Worm (Caenorhabditis elegans): ENCODE measurements around the gene C49F5.8.

C49F5.8 gene

ce11 chrX:11982065-11982464 lies 22.1 kb downstream of the C49F5.8 start, which contains the start of gene nhr-167:
nhr-167 (minus strand) TSS chrX:11982085.
- no peak for TF ChIP-seq unc-62 (GFP tag; optimal IDR thresholded peaks at IDR 0.05)

- no peak for TF ChIP-seq unc-62 (GFP tag; optimal IDR thresholded peaks at IDR 0.05)
These were observed 23.7 kb downstream of the C49F5.8 start, which contains the start of gene C49F5.3 for ce11 chrX:11983576-11984061. C49F5.3 (minus strand) TSS chrX:11983626.

ce11 chrX:11985887-11986286 lies 25.9 kb downstream of the C49F5.8 start, which contains the start of gene C49F5.5:
C49F5.5 (plus strand) TSS chrX:11986187.
- TF ChIP-seq unc-62 (GFP tag; optimal IDR thresholded peaks at IDR 0.05) = no peak

ce11 chrX:11987900-11988364 lies 28.0 kb downstream of the C49F5.8 start, which contains the start of gene C49F5.6:
C49F5.6 (plus strand) TSS chrX:11988314.
- TF ChIP-seq unc-62 (GFP tag; optimal IDR thresholded peaks at IDR 0.05) = no peak

- TF ChIP-seq unc-62 (GFP tag; optimal IDR thresholded peaks at IDR 0.05) = no peak
These were observed 32.3 kb downstream of the C49F5.8 start for ce11 chrX:11992246-11992645.

ce11 chrX:11992778-11993177 lies 32.8 kb downstream of the C49F5.8 start:
- no peak for TF ChIP-seq unc-62 (GFP tag; optimal IDR thresholded peaks at IDR 0.05)

ce11 chrX:11993327-11993726 lies 33.4 kb downstream of the C49F5.8 start:
- TF ChIP-seq unc-62 (GFP tag; optimal IDR thresholded peaks at IDR 0.05) = no peak

ce11 chrX:11994484-11994883 lies 34.5 kb downstream of the C49F5.8 start, which contains the start of gene C49F5.7:
C49F5.7 (plus strand) TSS chrX:11994784.
- no peak for TF ChIP-seq unc-62 (GFP tag; optimal IDR thresholded peaks at IDR 0.05)

- no peak for TF ChIP-seq unc-62 (GFP tag; optimal IDR thresholded peaks at IDR 0.05)
These were observed 36.7 kb downstream of the C49F5.8 start for ce11 chrX:11996606-11997005.

- TF ChIP-seq unc-62 (GFP tag; optimal IDR thresholded peaks at IDR 0.05) = no peak
These were observed 39.6 kb downstream of the C49F5.8 start for ce11 chrX:11999573-11999972.

ce11 chrX:12001600-12001999 lies 41.7 kb downstream of the C49F5.8 start:
- TF ChIP-seq unc-62 (GFP tag; optimal IDR thresholded peaks at IDR 0.05) = no peak

- TF ChIP-seq unc-62 (GFP tag; optimal IDR thresholded peaks at IDR 0.05) = no peak
These were observed 44.0 kb downstream of the C49F5.8 start for ce11 chrX:12003969-12004368.

ce11 chrX:12004925-12005324 lies 45.0 kb downstream of the C49F5.8 start:
- TF ChIP-seq unc-62 (GFP tag; optimal IDR thresholded peaks at IDR 0.05) = no peak

ce11 chrX:12005499-12005959 lies 45.6 kb downstream of the C49F5.8 start, which contains the start of gene sma-5:
sma-5 (minus strand) TSS chrX:12005549.
- no peak for TF ChIP-seq unc-62 (GFP tag; optimal IDR thresholded peaks at IDR 0.05)

- no peak for TF ChIP-seq unc-62 (GFP tag; optimal IDR thresholded peaks at IDR 0.05)
These were observed 46.5 kb downstream of the C49F5.8 start for ce11 chrX:12006470-12006869.

ce11 chrX:12007905-12008466 lies 48.0 kb downstream of the C49F5.8 start:
- TF ChIP-seq unc-62 (GFP tag; optimal IDR thresholded peaks at IDR 0.05) = no peak

Data from whole organism, dauer.